Fruit fly (Drosophila melanogaster): ENCODE results near the gene Nmdmc.
A peak's percentile ranks its signal among the peaks of the same experiment; 100 is the strongest.

The Nmdmc gene

dm6 chr3R:9047561-9048465 is 2.5 kb downstream of the Nmdmc start, which contains the start of gene Rel (continued):
- TF ChIP-seq HmgZ (tag; optimal IDR thresholded peaks at IDR 0.05) (peak; percentile 42), CG17361 (GFP tag; IDR thresholded peaks at IDR 0.05) (no peak), MESR4 (GFP tag; optimal IDR thresholded peaks at IDR 0.05) (peak; percentile 27), twi (tag; optimal IDR thresholded peaks at IDR 0.05) (peak; percentile 66), slou (GFP tag; optimal IDR thresholded peaks at IDR 0.05) (peak; percentile 23), caup (GFP tag; optimal IDR thresholded peaks at IDR 0.05; ENCODE audit: severe bottlenecking) (peak; percentile 52), lab (GFP tag; optimal IDR thresholded peaks at IDR 0.05) (peak; percentile 68), E2f1 (GFP tag; IDR thresholded peaks at IDR 0.05) (no peak), CG14014 (GFP tag; IDR thresholded peaks at IDR 0.05) (no peak), CG4328 (GFP tag; optimal IDR thresholded peaks at IDR 0.05) (peak; percentile 68), CG10431 (GFP tag; optimal IDR thresholded peaks at IDR 0.05) (peak; percentile 41), CG1647 (GFP tag; optimal IDR thresholded peaks at IDR 0.05) (peak; percentile 15), CG4854 (GFP tag; optimal IDR thresholded peaks at IDR 0.05) (no peak), stwl (tag; optimal IDR thresholded peaks at IDR 0.05) (peak; percentile 4), dm (GFP tag; optimal IDR thresholded peaks at IDR 0.05) (peak; percentile 8), nerfin-1 (tag; optimal IDR thresholded peaks at IDR 0.05) (peak; percentile 55), CG9797 (GFP tag; optimal IDR thresholded peaks at IDR 0.05) (peak; percentile 6), Deaf1 (tag; optimal IDR thresholded peaks at IDR 0.05) (peak; percentile 98), stc (GFP tag; IDR thresholded peaks at IDR 0.05) (no peak), CG2678 (tag; optimal IDR thresholded peaks at IDR 0.05) (peak; percentile 86), az2 (GFP tag; optimal IDR thresholded peaks at IDR 0.05) (peak; percentile 63), Xbp1 (GFP tag; optimal IDR thresholded peaks at IDR 0.05) (peak; percentile 46), CG10462 (GFP tag; optimal IDR thresholded peaks at IDR 0.05) (peak; percentile 5), gcm (GFP tag; optimal IDR thresholded peaks at IDR 0.05) (peak; percentile 64), Hand (GFP tag; optimal IDR thresholded peaks at IDR 0.05) (peak; percentile 8), CG3407 (GFP tag; optimal IDR thresholded peaks at IDR 0.05) (no peak), CG10654 (GFP tag; optimal IDR thresholded peaks at IDR 0.05) (peak; percentile 50), GATAe (GFP tag; conservative IDR thresholded peaks at IDR 0.05) (no peak), pfk (GFP tag; optimal IDR thresholded peaks at IDR 0.05) (peak; percentile 69), Dp (GFP tag; optimal IDR thresholded peaks at IDR 0.05) (peak; percentile 88), shn (GFP tag; optimal IDR thresholded peaks at IDR 0.05) (peak; percentile 40), ci (GFP tag; IDR thresholded peaks at IDR 0.05) (no peak), lola (GFP tag; optimal IDR thresholded peaks at IDR 0.05) (peak in 1 of 3 experiments; percentile 88), klu (GFP tag; IDR thresholded peaks at IDR 0.05) (no peak), Bteb2 (GFP tag; optimal IDR thresholded peaks at IDR 0.05) (no peak), luna (GFP tag; optimal IDR thresholded peaks at IDR 0.05) (peak; percentile 29), gsb-n (tag; optimal IDR thresholded peaks at IDR 0.05) (peak; percentile 72), B-H1 (GFP tag; IDR thresholded peaks at IDR 0.05) (no peak), aop (GFP tag; IDR thresholded peaks at IDR 0.05) (no peak), CG11247 (GFP tag; IDR thresholded peaks at IDR 0.05) (no peak), CoRest (tag; optimal IDR thresholded peaks at IDR 0.05) (peak; percentile 90), CG2129 (GFP tag; IDR thresholded peaks at IDR 0.05; ENCODE audit: partially characterized antibody) (no peak), CG13296 (GFP tag; optimal IDR thresholded peaks at IDR 0.05) (peak; percentile 75), Nf-YB (GFP tag; optimal IDR thresholded peaks at IDR 0.05) (peak; percentile 59), Adf1 (GFP tag; IDR thresholded peaks at IDR 0.05) (no peak), CG4820 (GFP tag; optimal IDR thresholded peaks at IDR 0.05) (peak; percentile 42), CG15696 (tag; optimal IDR thresholded peaks at IDR 0.05) (peak; percentile 78), cato (GFP tag; optimal IDR thresholded peaks at IDR 0.05; ENCODE audit: borderline replicate concordance) (peak; percentile 36)

Measured in whole organism, embryonic.